Fruit fly (Drosophila melanogaster) whole organism, embryonic: Measurements from ENCODE around the gene Hsp22.

ENCODE experiments used
- ATbp ChIP-seq: fragments of 200-800 bp; sonication (Bioruptor generic); optimal IDR thresholded peaks from 2 replicates; lab custom pipeline; 2017; ENCODE audit warnings: missing biosample characterization, mild to moderate bottlenecking, missing genetic modification characterization, missing genetic modification reagents
- CG11723 ChIP-seq: fragments of 200-800 bp; sonication (Bioruptor generic); optimal IDR thresholded peaks from 2 replicates; lab custom pipeline; 2017; ENCODE audit warnings: missing biosample characterization, mild to moderate bottlenecking, missing genetic modification characterization
- CG12391 ChIP-seq: fragments of 200-800 bp; sonication (Bioruptor generic); optimal IDR thresholded peaks from 3 replicates; lab custom pipeline; 2018; ENCODE audit warnings: missing biosample characterization, mild to moderate bottlenecking, missing genetic modification characterization, moderate library complexity
- CG13287 ChIP-seq: fragments of 200-800 bp; sonication (Bioruptor generic); IDR thresholded peaks from 2 replicates; pipeline ENCODE4 v1.3.6; 2022; ENCODE audit warnings: missing biosample characterization, missing genetic modification characterization; ENCODE audit not compliant: partially characterized antibody
- CG13624 ChIP-seq: fragments of 200-800 bp; sonication (Bioruptor generic); optimal IDR thresholded peaks from 2 replicates; lab custom pipeline; 2016; ENCODE audit warnings: missing biosample characterization, missing genetic modification characterization
- CG14860 ChIP-seq: fragments of 200-800 bp; sonication (Bioruptor generic); IDR thresholded peaks from 3 replicates; pipeline ENCODE4 v1.3.6; 2022; ENCODE audit warnings: missing biosample characterization, missing genetic modification characterization; ENCODE audit not compliant: partially characterized antibody
- CG15011 ChIP-seq: fragments of 200-800 bp; sonication (Bioruptor generic); optimal IDR thresholded peaks from 3 replicates; lab custom pipeline; 2018; ENCODE audit warnings: missing biosample characterization, mild to moderate bottlenecking, missing genetic modification characterization
- CG1529 ChIP-seq: fragments of 200-800 bp; sonication (Bioruptor generic); optimal IDR thresholded peaks from 3 replicates; lab custom pipeline; 2018; ENCODE audit warnings: missing biosample characterization, missing genetic modification characterization
- CG15479 ChIP-seq: fragments of 200-800 bp; sonication (Bioruptor generic); optimal IDR thresholded peaks from 3 replicates; lab custom pipeline; 2019; ENCODE audit warnings: missing biosample characterization, mild to moderate bottlenecking, missing genetic modification characterization, moderate library complexity
- CG15514 ChIP-seq: fragments of 200-800 bp; sonication (Bioruptor generic); optimal IDR thresholded peaks from 3 replicates; lab custom pipeline; 2017; ENCODE audit warnings: missing biosample characterization, missing genetic modification characterization, mild to moderate bottlenecking, moderate library complexity, missing genetic modification reagents
- CG15696 ChIP-seq: fragments of 200-800 bp; sonication (Bioruptor generic); optimal IDR thresholded peaks from 2 replicates; lab custom pipeline; 2019; ENCODE audit warnings: missing biosample characterization, mild to moderate bottlenecking, missing genetic modification characterization, moderate library complexity
- CG1602 ChIP-seq: fragments of 200-800 bp; sonication (Bioruptor generic); optimal IDR thresholded peaks from 3 replicates; lab custom pipeline; 2016; ENCODE audit warnings: missing biosample characterization, missing genetic modification characterization
- CG1603 ChIP-seq: fragments of 200-800 bp; sonication (Bioruptor generic); optimal IDR thresholded peaks from 2 replicates; lab custom pipeline; 2019; ENCODE audit warnings: missing biosample characterization, mild to moderate bottlenecking, missing genetic modification characterization, moderate library complexity
- CG2129 ChIP-seq: fragments of 200-800 bp; sonication (Bioruptor generic); IDR thresholded peaks from 2 replicates; pipeline ENCODE4 v1.3.6; 2022; ENCODE audit warnings: missing biosample characterization, missing genetic modification characterization; ENCODE audit not compliant: partially characterized antibody
- CG2712 ChIP-seq: fragments of 200-800 bp; optimal IDR thresholded peaks from 3 replicates; lab custom pipeline; 2019; ENCODE audit warnings: missing biosample characterization, mild to moderate bottlenecking, missing genetic modification characterization, moderate library complexity
- CG34224 ChIP-seq: fragments of 200-800 bp; sonication (Bioruptor generic); IDR thresholded peaks from 3 replicates; pipeline ENCODE4 v1.3.6; 2022; ENCODE audit warnings: missing biosample characterization, missing genetic modification characterization; ENCODE audit not compliant: partially characterized antibody
- CG4854 ChIP-seq: fragments of 200-800 bp; sonication (Bioruptor generic); optimal IDR thresholded peaks from 2 replicates; lab custom pipeline; 2016; ENCODE audit warnings: missing biosample characterization, missing genetic modification characterization, inconsistent platforms
- CG7556 ChIP-seq: fragments of 200-800 bp; sonication (Bioruptor generic); optimal IDR thresholded peaks from 2 replicates; lab custom pipeline; 2017; ENCODE audit warnings: missing biosample characterization, mild to moderate bottlenecking, missing genetic modification characterization
- CrebB ChIP-seq: fragments of 200-800 bp; sonication (Bioruptor generic); optimal IDR thresholded peaks from 3 replicates; lab custom pipeline; 2018; ENCODE audit warnings: missing biosample characterization, mild to moderate bottlenecking, missing genetic modification characterization
- Dad ChIP-seq: fragments of 200-800 bp; sonication (Bioruptor generic); optimal IDR thresholded peaks from 3 replicates; lab custom pipeline; 2016; ENCODE audit warnings: missing biosample characterization, missing genetic modification characterization
- Hr3 ChIP-seq: fragments of 200-800 bp; sonication (Bioruptor generic); optimal IDR thresholded peaks from 3 replicates; lab custom pipeline; 2016; ENCODE audit warnings: missing biosample characterization, missing genetic modification characterization
- Mes4 ChIP-seq: fragments of 200-800 bp; sonication (Bioruptor generic); optimal IDR thresholded peaks from 2 replicates; lab custom pipeline; 2016; ENCODE audit warnings: missing biosample characterization, missing genetic modification characterization
- Rfx ChIP-seq: fragments of 200-800 bp; sonication (Bioruptor generic); IDR thresholded peaks from 2 replicates; pipeline ENCODE4 v1.3.6; 2022; ENCODE audit warnings: missing biosample characterization, missing genetic modification characterization
- Rx ChIP-seq: fragments of 200-800 bp; sonication (Bioruptor generic); IDR thresholded peaks from 2 replicates; pipeline ENCODE4 v1.3.6; 2022; ENCODE audit warnings: missing biosample characterization, missing genetic modification characterization
- Trl ChIP-seq, 3 experiments: fragments of >200 bp in 2 of 3; fragments of 200-800 bp in 1 of 3; sonication (Bioruptor generic) in 1 of 3; optimal IDR thresholded peaks; 2 replicates in 1 of 3; 3 replicates in 2 of 3; lab custom pipeline; 2016 to 2017; ENCODE audit warnings: missing biosample characterization in 1 of 3, missing genetic modification characterization in 1 of 3
- Xbp1 ChIP-seq: fragments of 200-800 bp; sonication (Bioruptor generic); optimal IDR thresholded peaks from 3 replicates; lab custom pipeline; 2016; ENCODE audit warnings: missing biosample characterization, mild to moderate bottlenecking, missing genetic modification characterization
- ab ChIP-seq: fragments of 200-800 bp; sonication (Bioruptor generic); optimal IDR thresholded peaks from 2 replicates; lab custom pipeline; 2016; ENCODE audit warnings: missing biosample characterization, missing genetic modification characterization
- ac ChIP-seq: fragments of 200-800 bp; sonication (Bioruptor generic); optimal IDR thresholded peaks from 3 replicates; lab custom pipeline; 2017; ENCODE audit warnings: missing biosample characterization, mild to moderate bottlenecking, missing genetic modification characterization
- aop ChIP-seq: fragments of 200-800 bp; sonication (Bioruptor generic); IDR thresholded peaks from 2 replicates; pipeline ENCODE4 v1.3.6; 2022; ENCODE audit warnings: missing biosample characterization, missing genetic modification characterization
- az2 ChIP-seq: fragments of 200-800 bp; sonication (Bioruptor generic); optimal IDR thresholded peaks from 3 replicates; lab custom pipeline; 2016; ENCODE audit warnings: missing biosample characterization, missing genetic modification characterization
- dimm ChIP-seq: fragments of 200-800 bp; sonication (Bioruptor generic); IDR thresholded peaks from 2 replicates; pipeline ENCODE4 v1.3.6; 2022; ENCODE audit warnings: missing biosample characterization, missing genetic modification characterization
- dpn ChIP-seq, 2 experiments: fragments of 200-800 bp; sonication (Bioruptor generic); optimal IDR thresholded peaks; 3 replicates each; lab custom pipeline; 2016; ENCODE audit warnings: missing biosample characterization in 2 of 2, missing genetic modification characterization in 2 of 2
- eyg ChIP-seq: fragments of 200-800 bp; sonication (Bioruptor generic); optimal IDR thresholded peaks from 3 replicates; lab custom pipeline; 2016; ENCODE audit warnings: missing biosample characterization, missing genetic modification characterization
- gem ChIP-seq: fragments of 200-800 bp; sonication (Bioruptor generic); optimal IDR thresholded peaks from 2 replicates; lab custom pipeline; 2019; ENCODE audit warnings: missing biosample characterization, mild to moderate bottlenecking, missing genetic modification characterization, moderate library complexity
- insv ChIP-seq, 2 experiments: fragments of 200-800 bp; sonication (Bioruptor generic); optimal IDR thresholded peaks; 3 replicates each; lab custom pipeline; 2016 to 2018; ENCODE audit warnings: missing biosample characterization in 2 of 2, missing genetic modification characterization in 2 of 2
- kay ChIP-seq: fragments of 200-800 bp; sonication (Bioruptor generic); optimal IDR thresholded peaks from 2 replicates; lab custom pipeline; 2016; ENCODE audit warnings: missing biosample characterization, missing genetic modification characterization
- lab ChIP-seq: fragments of 200-800 bp; sonication (Bioruptor generic); optimal IDR thresholded peaks from 3 replicates; lab custom pipeline; 2017; ENCODE audit warnings: missing biosample characterization, missing genetic modification characterization, mild to moderate bottlenecking, moderate library complexity, missing genetic modification reagents
- maf-S ChIP-seq: fragments of 200-800 bp; sonication (Bioruptor generic); optimal IDR thresholded peaks from 2 replicates; lab custom pipeline; 2016; ENCODE audit warnings: missing biosample characterization, missing genetic modification characterization
- mld ChIP-seq: fragments of 200-800 bp; sonication (Bioruptor generic); IDR thresholded peaks from 3 replicates; pipeline ENCODE4 v1.3.6; 2022; ENCODE audit warnings: missing biosample characterization, missing genetic modification characterization; ENCODE audit not compliant: partially characterized antibody
- nom ChIP-seq: fragments of 200-800 bp; sonication (Bioruptor generic); optimal IDR thresholded peaks from 2 replicates; lab custom pipeline; 2017; ENCODE audit warnings: missing biosample characterization, missing genetic modification characterization, mild to moderate bottlenecking, moderate library complexity, missing genetic modification reagents
- onecut ChIP-seq: fragments of 200-800 bp; sonication (Bioruptor generic); IDR thresholded peaks from 2 replicates; pipeline ENCODE4 v1.3.6; 2022; ENCODE audit warnings: missing biosample characterization, missing genetic modification characterization
- pros ChIP-seq: fragments of 200-800 bp; sonication (Bioruptor generic); optimal IDR thresholded peaks from 3 replicates; lab custom pipeline; 2019; ENCODE audit warnings: missing biosample characterization, mild to moderate bottlenecking, missing genetic modification characterization, moderate library complexity
- slou ChIP-seq: fragments of 200-800 bp; sonication (Bioruptor generic); optimal IDR thresholded peaks from 3 replicates; lab custom pipeline; 2016; ENCODE audit warnings: missing biosample characterization, missing genetic modification characterization
- ssp ChIP-seq: fragments of 200-800 bp; sonication (Bioruptor generic); IDR thresholded peaks from 2 replicates; pipeline ENCODE4 v1.3.6; 2022; ENCODE audit warnings: missing biosample characterization, missing genetic modification characterization
- tio ChIP-seq: fragments of 200-800 bp; sonication (Bioruptor generic); optimal IDR thresholded peaks from 2 replicates; lab custom pipeline; 2017; ENCODE audit warnings: missing biosample characterization, missing genetic modification characterization, inconsistent platforms
- unpg ChIP-seq: fragments of 200-800 bp; sonication (Bioruptor generic); optimal IDR thresholded peaks from 3 replicates; lab custom pipeline; 2018; ENCODE audit warnings: missing biosample characterization, mild to moderate bottlenecking, missing genetic modification characterization, moderate library complexity
- wdn ChIP-seq: fragments of 200-800 bp; sonication (Bioruptor generic); IDR thresholded peaks from 2 replicates; pipeline ENCODE4 v1.3.6; 2022; ENCODE audit warnings: missing biosample characterization, missing genetic modification characterization
- z ChIP-seq: fragments of 200-800 bp; sonication (Bioruptor generic); IDR thresholded peaks from 3 replicates; pipeline ENCODE4 v1.3.6; 2022; ENCODE audit warnings: missing biosample characterization, missing genetic modification characterization

The Hsp22 gene

DNA sequence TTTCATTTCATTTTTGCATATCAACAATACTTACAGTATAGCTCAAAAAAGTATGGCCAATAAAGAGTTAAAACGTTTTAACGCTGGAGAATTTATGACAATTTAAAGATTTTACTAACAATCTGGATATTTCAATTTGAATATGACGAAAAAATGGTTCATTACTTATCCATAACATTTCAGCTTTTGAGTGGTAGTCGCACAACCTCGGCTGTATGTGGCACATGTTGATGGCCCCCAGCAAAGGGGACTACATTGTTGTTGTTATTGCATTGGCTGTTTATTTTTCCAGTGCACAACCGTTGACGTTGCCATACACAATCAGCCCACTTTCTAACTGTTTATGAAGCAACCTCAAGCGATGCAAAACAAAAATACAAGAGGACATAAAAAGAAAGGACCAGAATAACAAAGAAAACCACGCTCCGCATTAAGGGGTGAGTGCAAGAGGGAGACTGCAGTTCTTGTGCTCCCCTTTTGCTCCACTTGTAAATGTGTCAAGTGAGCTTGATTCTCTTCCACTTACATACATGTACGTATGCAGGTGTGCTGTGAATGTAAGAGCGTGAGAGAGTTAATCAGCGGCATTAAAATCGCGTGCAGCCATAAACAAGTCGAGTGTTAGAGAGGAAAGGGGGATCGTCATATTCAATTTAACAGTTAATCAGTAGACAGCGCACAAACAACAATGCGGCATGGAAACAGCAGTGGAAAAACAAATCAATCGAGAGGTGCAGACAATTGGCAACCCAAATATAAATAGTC is 47.5 kb downstream of the Hsp22 start (continued):
- TF ChIP-seq mld (GFP tag; lab: Robert Waterston, UW) (no peak), CG14860 (GFP tag; lab: Robert Waterston, UW) (no peak), slou (GFP tag; lab: Kevin White, UChicago) (no peak), aop (GFP tag; lab: Robert Waterston, UW) (no peak), gem (tag; lab: Kevin White, UChicago) (peak; percentile 72), CG7556 (GFP tag; lab: Kevin White, UChicago) (peak; percentile 62), kay (GFP tag; lab: Kevin White, UChicago) (no peak), dimm (GFP tag; lab: Robert Waterston, UW) (no peak), CG15696 (tag; lab: Kevin White, UChicago) (no peak), maf-S (GFP tag; lab: Kevin White, UChicago) (no peak), ac (GFP tag; lab: Kevin White, UChicago) (no peak), Hr3 (GFP tag; lab: Kevin White, UChicago) (peak; percentile 11), ab (GFP tag; lab: Kevin White, UChicago) (no peak), pros (GFP tag; lab: Kevin White, UChicago) (no peak), CG12391 (tag; lab: Kevin White, UChicago) (peak; percentile 52), unpg (peak; percentile 62), nom (GFP tag; lab: Kevin White, UChicago) (peak; percentile 90), CG11723 (GFP tag; lab: Kevin White, UChicago) (no peak), CG34224 (GFP tag; lab: Robert Waterston, UW) (no peak), Rfx (GFP tag; lab: Robert Waterston, UW) (peak; percentile 51; the same call in 1 of the 2 replicates), CG2712 (tag; lab: Kevin White, UChicago) (peak; percentile 57), CG4854 (GFP tag; lab: Kevin White, UChicago) (no peak), eyg (GFP tag; lab: Kevin White, UChicago) (no peak), Trl (optimal IDR thresholded peaks at IDR 0.05; lab: Kevin White, UChicago) (peak in 1 of 2 experiments; percentile 1), Trl (GFP tag; optimal IDR thresholded peaks at IDR 0.05; lab: Kevin White, UChicago) (no peak), ssp (GFP tag; lab: Robert Waterston, UW) (0 out of 2 replicates have a peak, but pooled peaks have one; percentile 16), CG15514 (peak; percentile 24), ATbp (GFP tag; lab: Kevin White, UChicago) (peak; percentile 64), CG1602 (GFP tag; lab: Kevin White, UChicago) (no peak), onecut (GFP tag; lab: Robert Waterston, UW) (peak; percentile 27; the same call in 1 of the 2 replicates), CG13624 (GFP tag; lab: Kevin White, UChicago) (no peak), CrebB (tag; lab: Kevin White, UChicago) (peak; percentile 25), Xbp1 (GFP tag; lab: Kevin White, UChicago) (peak; percentile 54), CG1529 (GFP tag; lab: Kevin White, UChicago) (peak; percentile 2), Mes4 (GFP tag; lab: Kevin White, UChicago) (no peak), tio (no peak), insv (GFP tag; optimal IDR thresholded peaks at IDR 0.05; lab: Kevin White, UChicago) (no peak), CG1603 (tag; lab: Kevin White, UChicago) (peak; percentile 70), CG2129 (GFP tag; lab: Robert Waterston, UW) (no peak), dpn (GFP tag; optimal IDR thresholded peaks at IDR 0.05; lab: Kevin White, UChicago) (peak in 1 of 2 experiments; percentile 47), lab (GFP tag; lab: Kevin White, UChicago) (peak; percentile 68), Dad (GFP tag; lab: Kevin White, UChicago) (no peak), Rx (peak; percentile 34; the same call in 1 of the 2 replicates), CG13287 (no peak), z (GFP tag; lab: Robert Waterston, UW) (no peak), wdn (no peak; the same call in 1 of the 2 replicates), CG15011 (GFP tag; lab: Kevin White, UChicago) (no peak), CG15479 (no peak), az2 (GFP tag; lab: Kevin White, UChicago) (peak; percentile 19)
